Fruit fly (Drosophila melanogaster): ENCODE results near the gene CG6765.

The CG6765 gene

DNA sequence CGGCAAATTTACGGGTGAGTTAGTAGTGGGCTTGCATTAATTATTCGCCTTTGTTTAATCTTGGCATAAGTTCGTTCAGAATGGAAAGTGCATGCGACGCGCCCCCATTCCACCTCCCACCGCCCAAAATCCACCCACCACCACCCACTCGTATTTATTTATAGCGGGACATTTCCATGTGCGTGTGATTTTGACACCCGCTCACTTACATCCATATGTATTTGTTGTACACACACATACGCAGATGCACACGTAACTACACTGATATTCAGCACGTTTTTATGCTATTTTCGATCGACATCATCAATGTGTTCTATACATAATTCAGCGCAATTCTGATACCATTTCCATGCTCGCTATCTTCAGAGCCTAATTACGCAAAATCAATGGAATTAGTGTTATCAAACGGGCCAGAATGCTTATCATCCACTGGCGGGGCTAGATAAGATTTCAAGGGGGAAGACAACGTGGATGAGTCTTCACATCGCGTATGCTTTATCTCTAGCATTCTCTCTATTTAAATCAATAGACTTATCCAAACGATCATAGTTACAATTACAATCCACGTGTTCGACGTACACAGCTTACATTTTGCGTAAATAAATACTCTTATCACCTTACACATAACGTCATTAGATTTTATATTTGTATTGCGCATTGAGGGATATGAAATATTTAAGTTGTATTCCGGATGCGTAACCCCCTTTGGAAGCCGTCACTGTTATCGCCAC lies 13.3 kb downstream of the CG6765 start:
- no peak for TF ChIP-seq N (GFP tag; optimal IDR thresholded peaks at IDR 0.05)
- no peak for TF ChIP-seq Dfd (GFP tag; optimal IDR thresholded peaks at IDR 0.05)
- no peak for TF ChIP-seq brk (GFP tag; optimal IDR thresholded peaks at IDR 0.05)
- no peak for TF ChIP-seq dmrt93B (GFP tag; optimal IDR thresholded peaks at IDR 0.05)
- no peak for TF ChIP-seq CG32264 (GFP tag; optimal IDR thresholded peaks at IDR 0.05)
- TF ChIP-seq pan (optimal IDR thresholded peaks at IDR 0.05), result no peak
- TF ChIP-seq sage (GFP tag; optimal IDR thresholded peaks at IDR 0.05), result no peak
- peak in 1 of 2 experiments; percentile 28 for TF ChIP-seq foxo (GFP tag; optimal IDR thresholded peaks at IDR 0.05)
- no peak for TF ChIP-seq jim (GFP tag; optimal IDR thresholded peaks at IDR 0.05)
- TF ChIP-seq Rel (GFP tag; optimal IDR thresholded peaks at IDR 0.05), result no peak
- TF ChIP-seq Rel (tag; optimal IDR thresholded peaks at IDR 0.05), result peak; percentile 72
- no peak for TF ChIP-seq dl (GFP tag; optimal IDR thresholded peaks at IDR 0.05; ENCODE audit: insufficient read depth in 1 of 2, partially characterized antibody in 2 of 2)
- TF ChIP-seq Dif (GFP tag; optimal IDR thresholded peaks at IDR 0.05; ENCODE audit: partially characterized antibody), result no peak
- TF ChIP-seq Sp1 (GFP tag; optimal IDR thresholded peaks at IDR 0.05), result peak; percentile 0
- TF ChIP-seq Vsx2 (GFP tag; optimal IDR thresholded peaks at IDR 0.05; ENCODE audit: partially characterized antibody), result no peak
- no peak for TF ChIP-seq Abd-B (GFP tag; optimal IDR thresholded peaks at IDR 0.05)
- TF ChIP-seq Hnf4 (GFP tag; optimal IDR thresholded peaks at IDR 0.05), result peak; percentile 8
- no peak for TF ChIP-seq sv (GFP tag; optimal IDR thresholded peaks at IDR 0.05)
- TF ChIP-seq dsf (GFP tag; optimal IDR thresholded peaks at IDR 0.05; ENCODE audit: borderline replicate concordance), result no peak
- TF ChIP-seq br (GFP tag; optimal IDR thresholded peaks at IDR 0.05), result peak; percentile 50
- peak; percentile 45 for TF ChIP-seq ey (GFP tag; optimal IDR thresholded peaks at IDR 0.05)
- no peak for TF ChIP-seq woc (GFP tag; optimal IDR thresholded peaks at IDR 0.05)
- peak; percentile 13 for TF ChIP-seq psq (GFP tag; optimal IDR thresholded peaks at IDR 0.05)
- TF ChIP-seq fru (GFP tag; optimal IDR thresholded peaks at IDR 0.05), result peak; percentile 58
- TF ChIP-seq rgr (GFP tag; optimal IDR thresholded peaks at IDR 0.05), result peak; percentile 56
- peak; percentile 58 for TF ChIP-seq h (GFP tag; optimal IDR thresholded peaks at IDR 0.05)
- TF ChIP-seq CG9705 (GFP tag; optimal IDR thresholded peaks at IDR 0.05), result no peak
- no peak for TF ChIP-seq usp (GFP tag; optimal IDR thresholded peaks at IDR 0.05)
- no peak for TF ChIP-seq Myc (optimal IDR thresholded peaks at IDR 0.05)
- TF ChIP-seq lola (GFP tag; optimal IDR thresholded peaks at IDR 0.05), result no peak
- peak; percentile 11 for TF ChIP-seq HLH106 (tag; optimal IDR thresholded peaks at IDR 0.05)
- no peak for TF ChIP-seq Hr78 (GFP tag; optimal IDR thresholded peaks at IDR 0.05)
- no peak for TF ChIP-seq Hr83 (GFP tag; optimal IDR thresholded peaks at IDR 0.05; ENCODE audit: poor library complexity, severe bottlenecking)
- no peak for TF ChIP-seq GATAd (GFP tag; optimal IDR thresholded peaks at IDR 0.05)
- TF ChIP-seq tai (GFP tag; optimal IDR thresholded peaks at IDR 0.05), result no peak
- TF ChIP-seq Mio (GFP tag; optimal IDR thresholded peaks at IDR 0.05), result no peak
- TF ChIP-seq OdsH (GFP tag; optimal IDR thresholded peaks at IDR 0.05), result peak; percentile 63
- TF ChIP-seq Jra (GFP tag; optimal IDR thresholded peaks at IDR 0.05), result no peak
- no peak for TF ChIP-seq CrebA (GFP tag; optimal IDR thresholded peaks at IDR 0.05; ENCODE audit: borderline replicate concordance)

DNA sequence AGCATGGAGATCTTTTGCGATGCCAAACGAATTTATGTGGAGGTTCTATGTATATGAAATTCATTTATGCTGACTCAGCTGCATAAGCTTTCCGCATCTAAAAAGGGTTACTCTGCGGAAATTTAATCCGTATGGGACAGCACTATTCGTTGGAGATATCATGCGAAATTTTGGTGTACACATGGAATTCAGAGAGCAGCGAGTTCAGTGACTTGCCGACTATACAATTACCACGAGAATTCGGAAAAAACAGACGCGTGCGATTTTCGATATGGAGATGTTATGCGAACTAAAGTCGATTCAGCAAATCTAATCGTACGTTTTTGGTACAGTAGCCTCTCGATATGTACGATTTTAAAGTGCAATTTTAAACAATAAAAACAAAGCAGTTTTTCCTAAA lies 15.3 kb downstream of the CG6765 start:
- TF ChIP-seq Hr83 (GFP tag; optimal IDR thresholded peaks at IDR 0.05; ENCODE audit: poor library complexity, severe bottlenecking) (no peak), woc (GFP tag; optimal IDR thresholded peaks at IDR 0.05) (no peak), tai (GFP tag; optimal IDR thresholded peaks at IDR 0.05) (no peak), Dfd (GFP tag; optimal IDR thresholded peaks at IDR 0.05) (no peak), Myc (optimal IDR thresholded peaks at IDR 0.05) (no peak), CG32264 (GFP tag; optimal IDR thresholded peaks at IDR 0.05) (no peak), Sp1 (GFP tag; optimal IDR thresholded peaks at IDR 0.05) (no peak), dsf (GFP tag; optimal IDR thresholded peaks at IDR 0.05; ENCODE audit: borderline replicate concordance) (no peak), Mio (GFP tag; optimal IDR thresholded peaks at IDR 0.05) (no peak), rgr (GFP tag; optimal IDR thresholded peaks at IDR 0.05) (no peak), dl (GFP tag; optimal IDR thresholded peaks at IDR 0.05; ENCODE audit: insufficient read depth in 1 of 2, partially characterized antibody in 2 of 2) (no peak), sv (GFP tag; optimal IDR thresholded peaks at IDR 0.05) (no peak), GATAd (GFP tag; optimal IDR thresholded peaks at IDR 0.05) (no peak), dmrt93B (GFP tag; optimal IDR thresholded peaks at IDR 0.05) (no peak), jim (GFP tag; optimal IDR thresholded peaks at IDR 0.05) (no peak), ey (GFP tag; optimal IDR thresholded peaks at IDR 0.05) (no peak), N (GFP tag; optimal IDR thresholded peaks at IDR 0.05) (no peak)
